Fruit fly (Drosophila melanogaster) whole organism, adult: ENCODE measurements around the gene tow.

Experiments used
- CG11617 ChIP-seq: fragments of 200-800 bp; sonication (Bioruptor generic); optimal IDR thresholded peaks from 2 replicates; lab custom pipeline; 2017; ENCODE audit warnings: mild to moderate bottlenecking, missing biosample characterization, missing genetic modification reagents, missing genetic modification characterization
- CG12768 ChIP-seq: fragments of 200-800 bp; sonication (Bioruptor generic); optimal IDR thresholded peaks from 2 replicates; lab custom pipeline; 2017; ENCODE audit warnings: missing biosample characterization, missing genetic modification characterization, mild to moderate bottlenecking, moderate library complexity, missing genetic modification reagents
- CG14711 ChIP-seq: fragments of 200-800 bp; sonication (Bioruptor generic); optimal IDR thresholded peaks from 2 replicates; lab custom pipeline; 2018; ENCODE audit warnings: missing biosample characterization, mild to moderate bottlenecking, missing genetic modification characterization, moderate library complexity
- CG1620 ChIP-seq: fragments of 200-800 bp; sonication (Bioruptor generic); optimal IDR thresholded peaks from 2 replicates; lab custom pipeline; 2016; ENCODE audit warnings: missing biosample characterization, missing genetic modification characterization
- CG33017 ChIP-seq: fragments of 200-800 bp; sonication (Bioruptor generic); optimal IDR thresholded peaks from 2 replicates; lab custom pipeline; 2018; ENCODE audit warnings: missing biosample characterization, mild to moderate bottlenecking, missing genetic modification characterization, moderate library complexity
- CG5204 ChIP-seq: fragments of 200-800 bp; sonication (Bioruptor generic); optimal IDR thresholded peaks from 2 replicates; lab custom pipeline; 2016; ENCODE audit warnings: missing biosample characterization, missing genetic modification characterization
- CG7045 ChIP-seq: fragments of 200-800 bp; sonication (Bioruptor generic); optimal IDR thresholded peaks from 2 replicates; lab custom pipeline; 2017; ENCODE audit warnings: missing biosample characterization, mild to moderate bottlenecking, missing genetic modification characterization
- CG7101 ChIP-seq: fragments of 200-800 bp; sonication (Bioruptor generic); optimal IDR thresholded peaks from 2 replicates; lab custom pipeline; 2018; ENCODE audit warnings: missing biosample characterization, mild to moderate bottlenecking, missing genetic modification characterization, moderate library complexity
- Clk ChIP-seq: fragments of 200-800 bp; sonication (Bioruptor generic); optimal IDR thresholded peaks from 2 replicates; lab custom pipeline; 2017; ENCODE audit warnings: missing biosample characterization, missing genetic modification characterization
- Crg-1 ChIP-seq: fragments of 200-800 bp; sonication (Bioruptor generic); optimal IDR thresholded peaks from 2 replicates; lab custom pipeline; 2016; ENCODE audit warnings: missing biosample characterization, missing genetic modification characterization
- Hr96 ChIP-seq: fragments of 200-800 bp; sonication (Bioruptor generic); optimal IDR thresholded peaks from 2 replicates; lab custom pipeline; 2016; ENCODE audit warnings: missing biosample characterization, missing genetic modification characterization
- Mnt ChIP-seq: fragments of 200-800 bp; sonication (Bioruptor generic); optimal IDR thresholded peaks from 2 replicates; lab custom pipeline; 2016; ENCODE audit warnings: missing biosample characterization, mild to moderate bottlenecking, missing genetic modification characterization
- bab1 ChIP-seq: fragments of 200-800 bp; sonication (Bioruptor generic); optimal IDR thresholded peaks from 3 replicates; lab custom pipeline; 2019; ENCODE audit warnings: missing biosample characterization, mild to moderate bottlenecking, missing genetic modification characterization, moderate library complexity
- cic ChIP-seq: fragments of 200-800 bp; sonication (Bioruptor generic); optimal IDR thresholded peaks from 2 replicates; lab custom pipeline; 2017; ENCODE audit warnings: missing biosample characterization, mild to moderate bottlenecking, missing genetic modification characterization, moderate library complexity
- cnc ChIP-seq, 2 experiments: fragments of >200 bp; optimal IDR thresholded peaks; 2 replicates each; lab custom pipeline; 2017
- kay ChIP-seq: fragments of 200-800 bp; sonication (Bioruptor generic); peaks from one replicate; lab custom pipeline; 2016; ENCODE audit warnings: missing biosample characterization, missing genetic modification characterization, borderline replicate concordance
- ovo ChIP-seq: fragments of 200-800 bp; sonication (Bioruptor generic); optimal IDR thresholded peaks from 2 replicates; lab custom pipeline; 2016; ENCODE audit warnings: missing biosample characterization, missing genetic modification characterization
- pad ChIP-seq: fragments of 200-800 bp; sonication (Bioruptor generic); optimal IDR thresholded peaks from 3 replicates; lab custom pipeline; 2017; ENCODE audit warnings: missing biosample characterization, missing genetic modification characterization, mild to moderate bottlenecking, moderate library complexity, missing genetic modification reagents
- tj ChIP-seq: fragments of 200-800 bp; sonication (Bioruptor generic); optimal IDR thresholded peaks from 3 replicates; lab custom pipeline; 2017; ENCODE audit warnings: missing biosample characterization, mild to moderate bottlenecking, missing genetic modification characterization, moderate library complexity
- toe ChIP-seq: fragments of 200-800 bp; sonication (Bioruptor generic); optimal IDR thresholded peaks from 2 replicates; lab custom pipeline; 2016; ENCODE audit warnings: missing biosample characterization, missing genetic modification characterization

The tow gene

DNA sequence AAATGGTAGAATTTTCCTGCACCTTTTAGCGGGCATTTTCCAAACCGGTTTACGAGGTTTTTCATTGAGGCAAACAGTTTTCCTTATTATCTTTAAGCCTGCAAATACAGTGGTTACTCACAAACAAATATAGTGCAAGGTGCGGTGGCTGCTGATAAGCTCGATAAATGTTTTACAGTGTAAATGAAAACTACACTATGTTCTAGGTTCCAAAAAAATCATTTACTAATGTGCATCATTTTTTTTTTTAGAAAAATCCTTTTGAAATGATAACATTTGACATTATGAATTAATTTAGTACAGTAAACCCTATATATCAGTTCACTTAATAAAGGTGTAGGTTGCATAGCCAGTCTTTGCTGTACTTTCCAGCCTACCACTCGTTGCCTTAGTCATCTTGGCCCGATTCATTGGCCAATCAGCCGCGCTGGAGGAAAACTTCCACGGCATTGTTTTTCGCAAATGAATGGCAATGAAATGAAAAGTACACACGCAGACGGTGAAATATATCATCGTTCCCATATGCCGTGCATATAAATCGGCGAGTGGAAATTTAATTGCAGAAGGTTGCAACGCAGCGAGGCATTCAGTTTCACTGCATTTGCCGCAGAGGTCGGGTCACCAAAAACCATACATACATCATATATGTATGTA lies 35.5 kb downstream of the tow start:
- TF ChIP-seq cic (GFP tag; lab: Kevin White, UChicago) (no peak), CG1620 (GFP tag; lab: Kevin White, UChicago) (no peak), ovo (GFP tag; lab: Kevin White, UChicago) (no peak), Mnt (GFP tag; lab: Kevin White, UChicago) (no peak), CG14711 (no peak), toe (no peak), CG7045 (no peak), CG33017 (tag; lab: Kevin White, UChicago) (no peak), CG12768 (no peak), CG7101 (tag; lab: Kevin White, UChicago) (no peak), Hr96 (GFP tag; lab: Kevin White, UChicago) (no peak), Clk (GFP tag; lab: Kevin White, UChicago) (no peak), cnc (optimal IDR thresholded peaks at IDR 0.05; lab: Kevin White, UChicago) (no peak), pad (GFP tag; lab: Kevin White, UChicago) (no peak), Crg-1 (GFP tag; lab: Kevin White, UChicago) (no peak), tj (GFP tag; lab: Kevin White, UChicago) (no peak), bab1 (no peak)

DNA sequence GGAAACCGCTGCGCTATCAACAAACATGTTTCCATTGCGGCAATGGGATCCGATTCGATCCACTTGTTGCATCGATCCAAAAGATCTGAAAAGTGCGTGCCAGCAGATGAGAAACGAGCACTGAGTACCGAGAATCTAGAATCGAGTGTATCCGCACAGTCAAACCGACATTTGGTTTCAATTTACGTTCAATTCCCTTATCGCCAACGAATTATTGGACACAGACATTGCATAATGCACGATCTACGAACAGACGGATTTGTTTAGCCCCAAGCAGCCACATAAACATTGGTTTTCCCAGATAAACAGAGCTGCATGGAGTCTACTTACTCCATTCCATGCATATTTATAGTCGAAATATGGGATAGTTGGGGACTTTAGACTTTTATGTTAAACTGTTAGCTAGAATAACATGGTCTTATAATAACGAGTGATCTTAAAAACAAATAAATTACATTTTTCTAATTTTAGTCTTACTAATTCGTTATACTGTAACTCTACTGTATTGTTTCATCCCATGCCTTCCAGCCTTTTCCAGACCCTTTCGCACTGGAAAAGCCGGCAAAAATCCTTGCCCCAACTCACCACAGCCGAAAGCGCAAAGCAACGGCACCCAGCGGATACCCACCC lies 36.2 kb downstream of the tow start:
- TF ChIP-seq CG33017 (tag; lab: Kevin White, UChicago) = no peak
- no peak for TF ChIP-seq cic (GFP tag; lab: Kevin White, UChicago)

DNA sequence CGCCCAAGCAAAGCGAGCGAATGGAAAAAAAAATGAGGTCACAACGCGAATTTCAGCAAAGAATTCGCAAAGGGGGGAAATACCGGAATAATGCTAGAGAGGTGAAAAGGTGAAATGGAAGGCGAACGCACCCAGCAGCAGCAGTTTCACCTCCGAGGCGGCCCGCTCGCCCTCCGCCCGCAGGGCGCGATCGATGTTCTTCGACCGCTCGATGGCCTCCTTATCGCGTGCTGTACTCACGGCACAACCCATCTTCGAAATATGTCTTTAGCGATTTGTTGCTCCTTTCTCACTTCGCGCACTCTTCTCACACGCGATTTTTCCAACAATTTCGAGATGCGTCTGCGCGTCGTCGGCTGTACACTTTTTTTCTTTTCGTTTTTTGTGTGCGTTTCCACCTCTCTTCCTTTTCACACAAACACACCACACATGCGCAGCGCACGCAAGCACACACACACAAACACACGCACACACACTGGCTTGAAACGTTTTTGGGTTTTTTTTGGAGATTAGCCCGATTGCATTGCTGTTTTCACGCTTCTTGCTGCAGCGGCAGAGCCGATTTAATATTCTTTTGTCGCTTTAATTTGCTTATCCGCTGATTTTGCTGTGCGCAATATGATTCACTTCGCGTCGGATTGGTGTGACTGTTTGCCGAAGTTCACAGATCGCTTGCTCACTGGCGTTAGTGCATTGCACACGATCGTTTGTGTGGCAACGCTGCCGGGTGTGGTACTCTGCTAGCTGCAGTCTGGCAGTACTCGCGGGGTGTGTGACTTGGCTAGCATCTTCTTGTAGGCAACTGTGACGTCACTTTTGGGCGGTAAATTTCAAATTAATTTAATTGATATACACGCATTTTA lies 37.0 kb downstream of the tow start, which contains the start of gene Galphai:
Gene Galphai, minus strand, starts transcription at position 658 of the 863 bp plus-strand sequence.
- TF ChIP-seq bab1 = peak; percentile 84
- TF ChIP-seq CG12768 = no peak
- peak; percentile 99 for TF ChIP-seq kay
- peak; percentile 34 for TF ChIP-seq cic (GFP tag; lab: Kevin White, UChicago)
- TF ChIP-seq Mnt (GFP tag; lab: Kevin White, UChicago) = peak; percentile 48
- peak; percentile 47 for TF ChIP-seq Crg-1 (GFP tag; lab: Kevin White, UChicago)
- peak; percentile 4 for TF ChIP-seq CG14711
- TF ChIP-seq Clk (GFP tag; lab: Kevin White, UChicago) = no peak
- no peak for TF ChIP-seq toe
- peak; percentile 60 for TF ChIP-seq tj (GFP tag; lab: Kevin White, UChicago)
- TF ChIP-seq CG5204 (GFP tag; lab: Kevin White, UChicago) = no peak
- TF ChIP-seq CG7045 = no peak
- peak; percentile 65 for TF ChIP-seq CG1620 (GFP tag; lab: Kevin White, UChicago)
- peak; percentile 38 for TF ChIP-seq ovo (GFP tag; lab: Kevin White, UChicago)
- TF ChIP-seq CG7101 (tag; lab: Kevin White, UChicago) = peak; percentile 60
- TF ChIP-seq pad (GFP tag; lab: Kevin White, UChicago) = peak; percentile 93
- no peak for TF ChIP-seq cnc (optimal IDR thresholded peaks at IDR 0.05; lab: Kevin White, UChicago)
- no peak for TF ChIP-seq CG33017 (tag; lab: Kevin White, UChicago)
- TF ChIP-seq Hr96 (GFP tag; lab: Kevin White, UChicago) = no peak

DNA sequence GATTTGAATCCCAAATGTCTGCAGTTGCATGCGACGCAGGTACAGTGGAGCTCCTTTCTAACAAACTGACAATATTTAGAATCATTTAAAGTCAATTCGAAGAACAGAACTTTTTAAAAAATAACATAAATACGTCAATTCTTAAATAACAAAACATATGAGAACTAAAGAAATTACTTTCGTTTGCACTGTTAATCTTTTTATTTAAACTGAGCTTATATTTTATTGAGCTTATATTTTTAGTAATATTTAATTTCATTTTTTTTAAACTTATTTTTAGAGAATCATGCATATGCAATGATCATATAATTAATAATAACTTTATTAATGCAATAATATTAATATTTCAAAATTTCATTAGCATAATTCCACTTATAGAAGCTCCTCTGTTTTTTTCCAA lies 37.9 kb downstream of the tow start:
- no peak for TF ChIP-seq cnc (optimal IDR thresholded peaks at IDR 0.05; lab: Kevin White, UChicago)
- TF ChIP-seq Hr96 (GFP tag; lab: Kevin White, UChicago) = no peak
- no peak for TF ChIP-seq pad (GFP tag; lab: Kevin White, UChicago)
- TF ChIP-seq tj (GFP tag; lab: Kevin White, UChicago) = no peak
- no peak for TF ChIP-seq CG1620 (GFP tag; lab: Kevin White, UChicago)
- TF ChIP-seq CG12768 = no peak
- no peak for TF ChIP-seq ovo (GFP tag; lab: Kevin White, UChicago)
- TF ChIP-seq CG7101 (tag; lab: Kevin White, UChicago) = no peak

DNA sequence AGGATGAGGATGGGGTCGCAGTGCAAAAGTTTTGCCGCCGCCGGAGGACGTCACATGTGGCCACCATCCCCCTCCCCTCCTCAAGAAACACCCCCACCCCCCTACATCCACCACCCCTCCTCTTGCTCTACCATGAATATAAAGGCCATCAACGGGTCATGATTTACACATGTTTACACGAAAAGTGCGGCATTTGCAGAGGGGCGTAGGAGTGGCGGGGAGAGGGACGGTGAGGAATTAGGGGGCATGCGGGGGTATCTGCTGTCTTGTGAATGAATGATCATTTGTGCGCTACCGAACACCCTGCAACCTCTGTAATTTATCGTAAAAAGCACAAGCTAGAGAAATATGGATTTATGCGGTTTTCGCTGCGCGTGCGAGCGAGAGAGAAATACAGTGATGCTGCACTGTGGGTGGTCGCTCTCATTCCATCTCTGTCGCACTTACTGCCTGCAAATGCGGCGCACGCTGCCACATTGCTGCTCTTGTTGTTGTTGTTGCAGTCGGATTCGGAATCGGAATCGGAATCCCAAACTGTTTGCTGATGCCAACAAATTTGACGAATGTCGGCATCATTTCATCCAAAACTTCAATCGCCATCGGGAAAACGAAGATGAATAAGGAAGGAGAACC lies 38.6 kb downstream of the tow start:
- TF ChIP-seq CG12768 (no peak), pad (GFP tag; lab: Kevin White, UChicago) (no peak), tj (GFP tag; lab: Kevin White, UChicago) (no peak)

DNA sequence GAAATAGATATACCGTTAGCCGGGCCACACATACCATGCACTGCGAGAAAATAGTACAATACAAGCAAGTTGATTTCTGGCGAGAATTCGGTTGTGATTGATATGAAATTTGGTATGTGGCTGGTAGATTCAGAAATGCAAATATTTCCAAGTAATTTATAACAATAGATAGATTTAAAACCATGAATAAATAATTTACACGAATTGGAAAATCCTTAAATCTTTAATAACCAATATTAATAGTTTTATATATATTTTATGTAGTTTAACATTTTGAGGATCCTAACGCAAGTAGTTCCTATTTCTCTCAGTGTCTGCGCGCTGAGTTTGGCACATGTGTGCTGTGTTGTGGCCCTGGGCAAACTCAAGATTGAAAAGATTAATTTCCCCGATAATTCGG lies 39.2 kb downstream of the tow start:
- TF ChIP-seq CG1620 (GFP tag; lab: Kevin White, UChicago) (no peak), CG12768 (no peak), kay (no peak), tj (GFP tag; lab: Kevin White, UChicago) (no peak), toe (no peak), Clk (GFP tag; lab: Kevin White, UChicago) (no peak), CG11617 (no peak), bab1 (no peak), cnc (optimal IDR thresholded peaks at IDR 0.05; lab: Kevin White, UChicago) (no peak), CG33017 (tag; lab: Kevin White, UChicago) (no peak), Mnt (GFP tag; lab: Kevin White, UChicago) (no peak), pad (GFP tag; lab: Kevin White, UChicago) (no peak), cic (GFP tag; lab: Kevin White, UChicago) (no peak), ovo (GFP tag; lab: Kevin White, UChicago) (no peak), Crg-1 (GFP tag; lab: Kevin White, UChicago) (no peak), CG7045 (no peak), CG5204 (GFP tag; lab: Kevin White, UChicago) (no peak)
